Worm (Caenorhabditis elegans) whole organism, young adult: ENCODE results near the gene ZK1307.7.

ENCODE experiments used
- B0035.1 ChIP-seq: sonication (generic microtip); optimal IDR thresholded peaks from 2 replicates; lab custom pipeline; 2016; ENCODE audit warnings: missing genetic modification characterization, mild to moderate bottlenecking, missing compliant biosample characterization, missing genotype, missing genetic modification reagents
- B0261.1 ChIP-seq: sonication (generic microtip); optimal IDR thresholded peaks from 2 replicates; lab custom pipeline; 2016; ENCODE audit warnings: mild to moderate bottlenecking, missing genetic modification characterization, moderate library complexity, missing compliant biosample characterization
- C06A6.2 ChIP-seq: fragments of 200-800 bp; sonication (Bioruptor generic); conservative IDR thresholded peaks from 2 replicates; pipeline ENCODE4 v1.3.6; 2022; ENCODE audit warnings: missing genetic modification characterization, missing compliant biosample characterization
- F39B2.1 ChIP-seq: fragments of 200-800 bp; sonication (Bioruptor generic); IDR thresholded peaks from 2 replicates; pipeline ENCODE4 v1.3.6; 2022; ENCODE audit warnings: missing genetic modification reagents, missing genetic modification characterization, missing compliant biosample characterization
- F52B5.7 ChIP-seq: sonication (generic microtip); optimal IDR thresholded peaks from 2 replicates; lab custom pipeline; 2016; ENCODE audit warnings: mild to moderate bottlenecking, missing genetic modification characterization, missing compliant biosample characterization
- K11D2.4 ChIP-seq: fragments of 200-800 bp; sonication (Bioruptor generic); IDR thresholded peaks from 2 replicates; pipeline ENCODE4 v1.3.6; 2022; ENCODE audit warnings: missing genetic modification reagents, missing genetic modification characterization, missing compliant biosample characterization
- Y67H2A.10 ChIP-seq: fragments of 200-800 bp; sonication (Bioruptor generic); conservative IDR thresholded peaks from 2 replicates; pipeline ENCODE4 v1.3.6; 2022; ENCODE audit warnings: missing genetic modification reagents, missing genetic modification characterization, missing compliant biosample characterization
- Y95B8A.8 ChIP-seq: fragments of 200-800 bp; sonication (Bioruptor generic); IDR thresholded peaks from 2 replicates; pipeline ENCODE4 v1.3.6; 2022; ENCODE audit warnings: missing genetic modification reagents, missing genetic modification characterization, missing compliant biosample characterization
- ZK185.1 ChIP-seq: sonication (generic microtip); optimal IDR thresholded peaks from 2 replicates; lab custom pipeline; 2016; ENCODE audit warnings: mild to moderate bottlenecking, missing genetic modification characterization, missing compliant biosample characterization; ENCODE audit not compliant: poor library complexity, severe bottlenecking
- attf-3 ChIP-seq: fragments of 200-800 bp; sonication (Bioruptor generic); conservative IDR thresholded peaks from 2 replicates; pipeline ENCODE4 v1.3.6; 2022; ENCODE audit warnings: missing genetic modification reagents, missing genetic modification characterization, missing compliant biosample characterization
- attf-5 ChIP-seq: fragments of 200-800 bp; sonication (Bioruptor generic); optimal IDR thresholded peaks from 2 replicates; lab custom pipeline; 2018; ENCODE audit warnings: mild to moderate bottlenecking, missing genetic modification characterization, missing compliant biosample characterization
- bed-2 ChIP-seq: fragments of 200-800 bp; sonication (Bioruptor generic); IDR thresholded peaks from 2 replicates; pipeline ENCODE4 v1.3.6; 2022; ENCODE audit warnings: missing genetic modification reagents, missing genetic modification characterization, missing compliant biosample characterization
- cebp-1 ChIP-seq, 2 experiments: fragments of 200-800 bp in 1 of 2; sonication (Bioruptor generic) in 1 of 2; sonication (generic microtip) in 1 of 2; IDR thresholded peaks in 1 of 2; optimal IDR thresholded peaks in 1 of 2; 2 replicates each; pipeline versions ENCODE4 v1.3.6 to Lab custom; 2017 to 2022; ENCODE audit warnings: missing compliant biosample characterization in 2 of 2, missing genetic modification characterization in 2 of 2, mild to moderate bottlenecking in 1 of 2, missing genetic modification reagents in 1 of 2, moderate library complexity in 1 of 2
- ceh-40 ChIP-seq: fragments of 200-800 bp; sonication (Bioruptor generic); IDR thresholded peaks from 2 replicates; pipeline ENCODE4 v1.3.6; 2022; ENCODE audit warnings: missing genetic modification characterization, missing compliant biosample characterization
- chd-7 ChIP-seq: sonication (generic microtip); optimal IDR thresholded peaks from 2 replicates; lab custom pipeline; 2016; ENCODE audit warnings: mild to moderate bottlenecking, missing genetic modification characterization, moderate library complexity, missing compliant biosample characterization
- die-1 ChIP-seq: sonication (generic microtip); optimal IDR thresholded peaks from 2 replicates; lab custom pipeline; 2016; ENCODE audit warnings: missing genotype, mild to moderate bottlenecking, missing genetic modification characterization, missing compliant biosample characterization
- egl-44 ChIP-seq: fragments of 200-800 bp; sonication (Bioruptor generic); IDR thresholded peaks from 2 replicates; pipeline ENCODE4 v1.3.6; 2022; ENCODE audit warnings: missing genetic modification reagents, missing genetic modification characterization, missing compliant biosample characterization
- ets-4 ChIP-seq: fragments of 200-800 bp; sonication (Bioruptor generic); optimal IDR thresholded peaks from 2 replicates; lab custom pipeline; 2018; ENCODE audit warnings: mild to moderate bottlenecking, missing genetic modification characterization, missing compliant biosample characterization
- gei-17 ChIP-seq: fragments of 200-800 bp; sonication (Bioruptor generic); optimal IDR thresholded peaks from 2 replicates; lab custom pipeline; 2018; ENCODE audit warnings: mild to moderate bottlenecking, missing genetic modification characterization, missing compliant biosample characterization
- hlh-12 ChIP-seq: sonication (generic microtip); optimal IDR thresholded peaks from 2 replicates; lab custom pipeline; 2016; ENCODE audit warnings: missing genetic modification characterization, missing compliant biosample characterization
- hlh-26 ChIP-seq: fragments of 200-800 bp; sonication (Bioruptor generic); conservative IDR thresholded peaks from 2 replicates; pipeline ENCODE4 v1.3.6; 2022; ENCODE audit warnings: missing genetic modification reagents, missing genetic modification characterization, missing compliant biosample characterization
- let-526 ChIP-seq: fragments of 200-800 bp; sonication (Bioruptor generic); IDR thresholded peaks from 2 replicates; pipeline ENCODE4 v1.3.6; 2022; ENCODE audit warnings: missing genetic modification reagents, missing genetic modification characterization, missing compliant biosample characterization
- let-607 ChIP-seq, 2 experiments: fragments of 200-800 bp in 1 of 2; sonication (Bioruptor generic) in 1 of 2; sonication (generic microtip) in 1 of 2; optimal IDR thresholded peaks; 2 replicates each; lab custom pipeline; 2016 to 2018; ENCODE audit warnings: mild to moderate bottlenecking in 2 of 2, missing compliant biosample characterization in 2 of 2, missing genetic modification characterization in 2 of 2, moderate library complexity in 2 of 2, missing genotype in 1 of 2
- lin-35 ChIP-seq, 3 experiments: fragments of 150-350 bp in 2 of 3; sonication (generic microtip) in 1 of 3; optimal IDR thresholded peaks; 2 replicates each; lab custom pipeline; 2014 to 2018; ENCODE audit warnings: missing biosample characterization in 3 of 3, missing genetic modification characterization in 3 of 3, missing genetic modification reagents in 3 of 3
- lir-1 ChIP-seq: fragments of 200-800 bp; sonication (Bioruptor generic); conservative IDR thresholded peaks from 2 replicates; pipeline ENCODE4 v1.3.6; 2022; ENCODE audit warnings: missing genetic modification reagents, missing genetic modification characterization, missing compliant biosample characterization
- lsl-1 ChIP-seq: fragments of 200-800 bp; sonication (Bioruptor generic); optimal IDR thresholded peaks from 2 replicates; lab custom pipeline; 2018; ENCODE audit warnings: mild to moderate bottlenecking, missing genetic modification characterization, moderate library complexity, missing compliant biosample characterization
- madf-6 ChIP-seq: fragments of 200-800 bp; sonication (Bioruptor generic); IDR thresholded peaks from 2 replicates; pipeline ENCODE4 v1.3.6; 2022; ENCODE audit warnings: missing genetic modification reagents, missing genetic modification characterization, missing compliant biosample characterization
- mes-4 ChIP-seq: sonication (generic microtip); optimal IDR thresholded peaks from 2 replicates; lab custom pipeline; 2016; ENCODE audit warnings: missing genotype, missing genetic modification characterization, missing compliant biosample characterization
- nfyb-1 ChIP-seq: fragments of 200-800 bp; sonication (Bioruptor generic); IDR thresholded peaks from 2 replicates; pipeline ENCODE4 v1.3.6; 2022; ENCODE audit warnings: missing genetic modification reagents, missing genetic modification characterization, missing compliant biosample characterization
- nhr-120 ChIP-seq: fragments of 200-800 bp; sonication (Bioruptor generic); IDR thresholded peaks from 2 replicates; pipeline ENCODE4 v1.3.6; 2022; ENCODE audit warnings: missing genetic modification characterization, missing compliant biosample characterization
- nhr-90 ChIP-seq: sonication (generic microtip); optimal IDR thresholded peaks from 2 replicates; lab custom pipeline; 2016; ENCODE audit warnings: missing genotype, mild to moderate bottlenecking, missing genetic modification characterization, missing compliant biosample characterization
- tbx-9 ChIP-seq: sonication (generic microtip); optimal IDR thresholded peaks from 2 replicates; lab custom pipeline; 2016; ENCODE audit warnings: borderline replicate concordance, missing genetic modification characterization, inconsistent platforms, missing compliant biosample characterization
- tlf-1 ChIP-seq: fragments of 200-800 bp; sonication (Bioruptor generic); optimal IDR thresholded peaks from 2 replicates; lab custom pipeline; 2018; ENCODE audit warnings: mild to moderate bottlenecking, missing genetic modification characterization, missing compliant biosample characterization
- unc-62 ChIP-seq: fragments of 150-350 bp; optimal IDR thresholded peaks from 2 replicates; lab custom pipeline; 2014; ENCODE audit warnings: missing biosample characterization, missing genetic modification reagents, missing genetic modification characterization
- xnd-1 ChIP-seq: sonication (generic microtip); optimal IDR thresholded peaks from 2 replicates; lab custom pipeline; 2016; ENCODE audit warnings: missing genotype, missing genetic modification reagents, missing genetic modification characterization, missing compliant biosample characterization
- ztf-25 ChIP-seq: fragments of 200-800 bp; sonication (Bioruptor generic); IDR thresholded peaks from 2 replicates; pipeline ENCODE4 v1.3.6; 2022; ENCODE audit warnings: missing genetic modification reagents, missing genetic modification characterization, missing compliant biosample characterization
- ztf-3 ChIP-seq: fragments of 200-800 bp; sonication (Bioruptor generic); optimal IDR thresholded peaks from 2 replicates; lab custom pipeline; 2018; ENCODE audit warnings: mild to moderate bottlenecking, missing genetic modification characterization, missing compliant biosample characterization

Gene ZK1307.7

DNA sequence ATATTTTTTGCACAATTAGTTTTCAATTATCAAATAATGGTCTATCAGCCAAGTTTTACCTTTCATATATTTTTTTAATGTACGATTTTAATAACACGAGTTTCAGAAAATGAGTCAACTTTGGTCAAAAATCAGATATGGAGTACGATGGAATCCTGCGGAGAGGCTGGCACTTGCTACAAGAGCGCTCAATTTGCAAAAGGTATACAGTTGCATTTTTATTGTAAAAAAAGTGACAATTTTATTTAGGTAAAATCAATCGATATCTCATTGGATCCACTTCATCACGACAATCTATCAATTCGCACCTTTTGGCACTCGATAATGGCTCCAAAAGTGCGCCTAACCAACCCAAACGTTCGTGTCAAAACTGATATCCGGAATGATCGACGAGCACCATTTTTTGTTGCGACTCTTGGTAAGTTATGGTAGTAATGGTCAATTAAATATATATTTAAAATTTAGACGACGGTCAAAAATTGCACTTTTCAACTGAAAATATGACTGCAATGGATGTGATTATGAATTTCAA lies 38.8 kb upstream of the ZK1307.7 start, which contains the start of gene mrpl-53 (continued):
- TF ChIP-seq die-1 (tag; lab: Kevin White, UChicago) (no peak), F39B2.1 (GFP tag; lab: Robert Waterston, UW) (no peak), lsl-1 (no peak), C06A6.2 (GFP tag; lab: Robert Waterston, UW) (no peak), nhr-120 (GFP tag; lab: Robert Waterston, UW) (no peak), ets-4 (GFP tag; lab: Kevin White, UChicago) (no peak), ZK185.1 (tag; lab: Kevin White, UChicago) (peak; percentile 15), Y67H2A.10 (no peak), B0261.1 (tag; lab: Kevin White, UChicago) (no peak), nfyb-1 (peak; percentile 71; the same call in 1 of the 2 replicates), gei-17 (GFP tag; lab: Kevin White, UChicago) (no peak), egl-44 (GFP tag; lab: Robert Waterston, UW) (no peak), hlh-12 (tag; lab: Kevin White, UChicago) (no peak), unc-62 (no peak), Y95B8A.8 (no peak), hlh-26 (GFP tag; lab: Robert Waterston, UW) (no peak), lir-1 (GFP tag; lab: Robert Waterston, UW) (no peak), tlf-1 (GFP tag; lab: Kevin White, UChicago) (no peak), K11D2.4 (GFP tag; lab: Robert Waterston, UW) (0 out of 2 replicates have a peak, but pooled peaks have one; percentile 27), mes-4 (no peak), ceh-40 (GFP tag; lab: Robert Waterston, UW) (no peak), lin-35 (GFP tag; optimal IDR thresholded peaks at IDR 0.05; lab: Kevin White, UChicago) (peak in 1 of 3 experiments; percentile 44), ztf-25 (GFP tag; lab: Robert Waterston, UW) (no peak), attf-5 (GFP tag; lab: Kevin White, UChicago) (no peak), B0035.1 (tag; lab: Kevin White, UChicago) (no peak), bed-2 (GFP tag; lab: Robert Waterston, UW) (no peak), nhr-90 (tag; lab: Kevin White, UChicago) (no peak), madf-6 (GFP tag; lab: Robert Waterston, UW) (0 out of 2 replicates have a peak, but pooled peaks have one; percentile 43), chd-7 (tag; lab: Kevin White, UChicago) (no peak), tbx-9 (tag; lab: Kevin White, UChicago) (no peak), let-526 (GFP tag; lab: Robert Waterston, UW) (no peak), xnd-1 (no peak), cebp-1 (GFP tag; IDR thresholded peaks at IDR 0.05; lab: Robert Waterston, UW) (no peak; the same call in 1 of the 2 replicates), cebp-1 (tag; optimal IDR thresholded peaks at IDR 0.05; lab: Kevin White, UChicago) (peak; percentile 19), ztf-3 (no peak), let-607 (tag; optimal IDR thresholded peaks at IDR 0.05; lab: Kevin White, UChicago) (no peak), attf-3 (GFP tag; lab: Robert Waterston, UW) (0 out of 2 replicates have a peak, but pooled peaks have one; percentile 9), F52B5.7 (tag; lab: Kevin White, UChicago) (no peak)
